Fruit fly (Drosophila melanogaster) ovary, adult (tissue): ENCODE measurements around the gene nAChRalpha3.
A peak's percentile ranks its signal among the peaks of the same experiment; 100 is the strongest.

Experiments used
- CG17801 ChIP-seq: fragments of 200-800 bp; optimal IDR thresholded peaks from 2 replicates; lab custom pipeline; 2019; ENCODE audit warnings: missing biosample characterization, mild to moderate bottlenecking, missing genetic modification characterization, moderate library complexity; ENCODE audit not compliant: partially characterized antibody

The nAChRalpha3 gene

dm6 chrX:8398177-8399018 lies 31.4 kb upstream of the nAChRalpha3 start, which contains the start of gene CG10555:
Gene CG10555 (plus strand): TSS chrX:8398940.
- peak; percentile 92 for TF ChIP-seq CG17801 (GFP tag; lab: Kevin White, UChicago)

- TF ChIP-seq CG17801 (GFP tag; lab: Kevin White, UChicago), result no peak
Measured at dm6 chrX:8396611-8397010, 29.6 kb upstream of the nAChRalpha3 start.

dm6 chrX:8385481-8385880 lies 18.5 kb upstream of the nAChRalpha3 start, which contains the start of gene CG1387:
Gene CG1387 (plus strand): TSS chrX:8385781.
- no peak for TF ChIP-seq CG17801 (GFP tag; lab: Kevin White, UChicago)

- no peak for TF ChIP-seq CG17801 (GFP tag; lab: Kevin White, UChicago)
Measured at dm6 chrX:8371729-8372128, 4.8 kb upstream of the nAChRalpha3 start.

- no peak for TF ChIP-seq CG17801 (GFP tag; lab: Kevin White, UChicago)
Measured at dm6 chrX:8366329-8366728, 640 bp downstream of the nAChRalpha3 start.

- TF ChIP-seq CG17801 (GFP tag; lab: Kevin White, UChicago), result no peak
Measured at dm6 chrX:8294493-8295337, 72.3 kb downstream of the nAChRalpha3 start.

dm6 chrX:8286859-8287258 lies 80.1 kb downstream of the nAChRalpha3 start:
- TF ChIP-seq CG17801 (GFP tag; lab: Kevin White, UChicago), result no peak

- TF ChIP-seq CG17801 (GFP tag; lab: Kevin White, UChicago), result no peak
Measured at dm6 chrX:8285052-8285451, 81.9 kb downstream of the nAChRalpha3 start.

dm6 chrX:8273799-8274484 lies 93.0 kb downstream of the nAChRalpha3 start, which contains the start of gene CG15343:
Gene CG15343 (minus strand): TSS chrX:8273806.
- no peak for TF ChIP-seq CG17801 (GFP tag; lab: Kevin White, UChicago)

- TF ChIP-seq CG17801 (GFP tag; lab: Kevin White, UChicago), result no peak
Measured at dm6 chrX:8273291-8273690, 93.7 kb downstream of the nAChRalpha3 start, which contains the start of gene CG1636. Gene CG1636 (plus strand): TSS chrX:8273412.

dm6 chrX:8271363-8272061 lies 95.5 kb downstream of the nAChRalpha3 start, which contains the start of gene Corp:
Gene Corp (minus strand): TSS chrX:8271409.
- TF ChIP-seq CG17801 (GFP tag; lab: Kevin White, UChicago), result peak; percentile 96

- no peak for TF ChIP-seq CG17801 (GFP tag; lab: Kevin White, UChicago)
Measured at dm6 chrX:8265261-8265660, 101.7 kb downstream of the nAChRalpha3 start.

- TF ChIP-seq CG17801 (GFP tag; lab: Kevin White, UChicago), result peak; percentile 28
Measured at dm6 chrX:8263236-8263635, 103.7 kb downstream of the nAChRalpha3 start.

dm6 chrX:8259881-8260280 lies 107.1 kb downstream of the nAChRalpha3 start:
- peak; percentile 78 for TF ChIP-seq CG17801 (GFP tag; lab: Kevin White, UChicago)
